Fruit fly (Drosophila melanogaster) whole organism, wandering third instar larva: Measurements from ENCODE around the gene Fbw5.

Experiments
- Abd-B ChIP-seq: fragments of >200 bp; optimal IDR thresholded peaks from 2 replicates; lab custom pipeline; 2017; ENCODE audit warnings: missing biosample characterization, missing genetic modification characterization
- CG32264 ChIP-seq: fragments of 200-800 bp; sonication (Bioruptor generic); optimal IDR thresholded peaks from 2 replicates; lab custom pipeline; 2016; ENCODE audit warnings: missing biosample characterization, missing genetic modification characterization
- CG9705 ChIP-seq: fragments of 200-800 bp; sonication (Bioruptor generic); optimal IDR thresholded peaks from 2 replicates; lab custom pipeline; 2018; ENCODE audit warnings: missing biosample characterization, mild to moderate bottlenecking, missing genetic modification characterization
- CrebA ChIP-seq: fragments of 200-800 bp; sonication (Bioruptor generic); optimal IDR thresholded peaks from 2 replicates; lab custom pipeline; 2016; ENCODE audit warnings: missing biosample characterization, mild to moderate bottlenecking, missing genetic modification characterization, borderline replicate concordance
- Dfd ChIP-seq: fragments of >200 bp; optimal IDR thresholded peaks from 2 replicates; lab custom pipeline; 2017; ENCODE audit warnings: missing biosample characterization, missing genetic modification characterization
- Dif ChIP-seq: fragments of 200-275, 200-300 bp; sonication (Bioruptor generic); optimal IDR thresholded peaks from 2 replicates; lab custom pipeline; 2018; ENCODE audit warnings: missing biosample characterization, missing genetic modification characterization; ENCODE audit not compliant: partially characterized antibody
- GATAd ChIP-seq: sonication (Bioruptor generic); optimal IDR thresholded peaks from 2 replicates; lab custom pipeline; 2016; ENCODE audit warnings: missing biosample characterization, missing genetic modification characterization
- HLH106 ChIP-seq: fragments of 200-800 bp; optimal IDR thresholded peaks from 3 replicates; lab custom pipeline; 2019; ENCODE audit warnings: missing biosample characterization, mild to moderate bottlenecking, missing genetic modification characterization, moderate library complexity
- Hnf4 ChIP-seq: fragments of 200-800 bp; sonication (Bioruptor generic); optimal IDR thresholded peaks from 2 replicates; lab custom pipeline; 2016; ENCODE audit warnings: missing biosample characterization, mild to moderate bottlenecking, missing genetic modification characterization
- Hr78 ChIP-seq: fragments of >200 bp; optimal IDR thresholded peaks from 2 replicates; lab custom pipeline; 2017; ENCODE audit warnings: missing biosample characterization, missing genetic modification characterization
- Hr83 ChIP-seq: fragments of 200-300 bp; sonication (Bioruptor generic); optimal IDR thresholded peaks from 2 replicates; lab custom pipeline; 2016; ENCODE audit warnings: missing biosample characterization, mild to moderate bottlenecking, missing genetic modification characterization, moderate library complexity; ENCODE audit not compliant: poor library complexity, severe bottlenecking
- Jra ChIP-seq: sonication (Bioruptor generic); optimal IDR thresholded peaks from 2 replicates; lab custom pipeline; 2016; ENCODE audit warnings: missing biosample characterization, missing genetic modification characterization
- Mio ChIP-seq: sonication (Bioruptor generic); optimal IDR thresholded peaks from 2 replicates; lab custom pipeline; 2016; ENCODE audit warnings: missing biosample characterization, missing genetic modification characterization
- Myc ChIP-seq: fragments of >200 bp; optimal IDR thresholded peaks from 2 replicates; lab custom pipeline; 2017
- N ChIP-seq: fragments of >200 bp; optimal IDR thresholded peaks from 2 replicates; lab custom pipeline; 2018; ENCODE audit warnings: missing biosample characterization, missing external identifiers, missing genetic modification characterization
- OdsH ChIP-seq: fragments of 200-800 bp; sonication (Bioruptor generic); optimal IDR thresholded peaks from 2 replicates; lab custom pipeline; 2016; ENCODE audit warnings: missing biosample characterization, mild to moderate bottlenecking, missing genetic modification characterization
- Rel ChIP-seq, 2 experiments: fragments of 200-800 bp; sonication (Bioruptor generic) in 1 of 2; optimal IDR thresholded peaks; 2 replicates in 1 of 2; 3 replicates in 1 of 2; lab custom pipeline; 2016 to 2019; ENCODE audit warnings: mild to moderate bottlenecking in 2 of 2, missing biosample characterization in 2 of 2, missing genetic modification characterization in 2 of 2, moderate library complexity in 1 of 2
- Sp1 ChIP-seq: fragments of 200-800 bp; sonication (Bioruptor generic); optimal IDR thresholded peaks from 3 replicates; lab custom pipeline; 2019; ENCODE audit warnings: missing biosample characterization, mild to moderate bottlenecking, missing genetic modification characterization, moderate library complexity
- Vsx2 ChIP-seq: fragments of 200-300, 225-300 bp; sonication (Bioruptor generic); optimal IDR thresholded peaks from 2 replicates; lab custom pipeline; 2018; ENCODE audit warnings: missing biosample characterization, missing genetic modification characterization; ENCODE audit not compliant: partially characterized antibody
- br ChIP-seq: fragments of 200-800 bp; sonication (Bioruptor generic); optimal IDR thresholded peaks from 2 replicates; lab custom pipeline; 2016; ENCODE audit warnings: missing biosample characterization, missing genetic modification characterization
- brk ChIP-seq: fragments of 200-800 bp; sonication (Bioruptor generic); optimal IDR thresholded peaks from 2 replicates; lab custom pipeline; 2016; ENCODE audit warnings: missing biosample characterization, mild to moderate bottlenecking, missing genetic modification characterization
- dl ChIP-seq, 2 experiments: fragments of 175-275, 200-275 bp in 1 of 2; fragments of 200-275 bp in 1 of 2; sonication (Bioruptor generic); optimal IDR thresholded peaks; lab custom pipeline; 2018; ENCODE audit warnings: mild to moderate bottlenecking in 2 of 2, missing biosample characterization in 2 of 2, missing genetic modification characterization in 2 of 2, moderate library complexity in 2 of 2; ENCODE audit not compliant: partially characterized antibody in 2 of 2, insufficient read depth in 1 of 2
- dmrt93B ChIP-seq: fragments of 200-800 bp; sonication (Bioruptor generic); optimal IDR thresholded peaks from 2 replicates; lab custom pipeline; 2018; ENCODE audit warnings: missing biosample characterization, mild to moderate bottlenecking, missing genetic modification characterization
- dsf ChIP-seq: sonication (Bioruptor generic); optimal IDR thresholded peaks from 2 replicates; lab custom pipeline; 2016; ENCODE audit warnings: missing biosample characterization, missing genetic modification characterization, borderline replicate concordance
- ey ChIP-seq: fragments of 200-800 bp; sonication (Bioruptor generic); optimal IDR thresholded peaks from 2 replicates; lab custom pipeline; 2016; ENCODE audit warnings: missing biosample characterization, missing genetic modification characterization
- foxo ChIP-seq, 2 experiments: fragments of 200-800 bp; sonication (Bioruptor generic); optimal IDR thresholded peaks; 2 replicates in 1 of 2; 3 replicates in 1 of 2; lab custom pipeline; 2016 to 2017; ENCODE audit warnings: missing biosample characterization in 2 of 2, missing genetic modification characterization in 2 of 2
- fru ChIP-seq: fragments of 200-800 bp; sonication (Bioruptor generic); optimal IDR thresholded peaks from 3 replicates; lab custom pipeline; 2016; ENCODE audit warnings: missing biosample characterization, mild to moderate bottlenecking, missing genetic modification characterization
- h ChIP-seq: fragments of 200-800 bp; sonication (Bioruptor generic); optimal IDR thresholded peaks from 3 replicates; lab custom pipeline; 2016; ENCODE audit warnings: missing biosample characterization, mild to moderate bottlenecking, missing genetic modification characterization
- jim ChIP-seq: fragments of 175-275, 200-325 bp; sonication (Bioruptor generic); optimal IDR thresholded peaks from 2 replicates; lab custom pipeline; 2016; ENCODE audit warnings: missing biosample characterization, mild to moderate bottlenecking, missing genetic modification characterization
- lola ChIP-seq: fragments of >200 bp; optimal IDR thresholded peaks from 2 replicates; lab custom pipeline; 2017; ENCODE audit warnings: missing biosample characterization, missing genetic modification characterization
- pan ChIP-seq: fragments of >200 bp; optimal IDR thresholded peaks from 2 replicates; lab custom pipeline; 2017
- psq ChIP-seq: fragments of 200-800 bp; sonication (Bioruptor generic); optimal IDR thresholded peaks from 3 replicates; lab custom pipeline; 2017; ENCODE audit warnings: missing biosample characterization, mild to moderate bottlenecking, missing genetic modification characterization, moderate library complexity
- rgr ChIP-seq: fragments of 200-800 bp; sonication (Bioruptor generic); optimal IDR thresholded peaks from 3 replicates; lab custom pipeline; 2016; ENCODE audit warnings: missing biosample characterization, mild to moderate bottlenecking, missing genetic modification characterization
- sage ChIP-seq: fragments of 200-800 bp; sonication (Bioruptor generic); optimal IDR thresholded peaks from 2 replicates; lab custom pipeline; 2016; ENCODE audit warnings: missing biosample characterization, mild to moderate bottlenecking, missing genetic modification characterization
- sv ChIP-seq: fragments of 200-800 bp; sonication (Bioruptor generic); optimal IDR thresholded peaks from 3 replicates; lab custom pipeline; 2016; ENCODE audit warnings: missing biosample characterization, missing genetic modification characterization
- tai ChIP-seq: sonication (Bioruptor generic); optimal IDR thresholded peaks from 2 replicates; lab custom pipeline; 2016; ENCODE audit warnings: missing biosample characterization, missing genetic modification characterization
- usp ChIP-seq: fragments of >200 bp; optimal IDR thresholded peaks from 2 replicates; lab custom pipeline; 2017; ENCODE audit warnings: missing biosample characterization, missing genetic modification characterization
- woc ChIP-seq: sonication (Bioruptor generic); optimal IDR thresholded peaks from 2 replicates; lab custom pipeline; 2016; ENCODE audit warnings: missing biosample characterization, mild to moderate bottlenecking, missing genetic modification characterization

The Fbw5 gene

dm6 chr2L:6022793-6023192 lies 43.0 kb downstream of the Fbw5 start:
- no peak for TF ChIP-seq CrebA (GFP tag; lab: Kevin White, UChicago)
- no peak for TF ChIP-seq Dif
- TF ChIP-seq pan = no peak
- no peak for TF ChIP-seq Myc (lab: Kevin White, UChicago)
- no peak for TF ChIP-seq N (GFP tag; lab: Kevin White, UChicago)
- no peak for TF ChIP-seq dsf (GFP tag; lab: Kevin White, UChicago)
- TF ChIP-seq CG32264 (GFP tag; lab: Kevin White, UChicago) = no peak
- TF ChIP-seq jim = no peak
- TF ChIP-seq OdsH = peak; percentile 25
- TF ChIP-seq Mio (GFP tag; lab: Kevin White, UChicago) = no peak
- peak; percentile 73 for TF ChIP-seq dmrt93B (GFP tag; lab: Kevin White, UChicago)
- TF ChIP-seq Rel (GFP tag; optimal IDR thresholded peaks at IDR 0.05; lab: Kevin White, UChicago) = no peak
- no peak for TF ChIP-seq Rel (tag; optimal IDR thresholded peaks at IDR 0.05; lab: Kevin White, UChicago)
- peak; percentile 72 for TF ChIP-seq fru (GFP tag; lab: Kevin White, UChicago)
- TF ChIP-seq br (GFP tag; lab: Kevin White, UChicago) = no peak
- no peak for TF ChIP-seq lola (GFP tag; lab: Kevin White, UChicago)
- peak; percentile 58 for TF ChIP-seq psq (GFP tag; lab: Kevin White, UChicago)
- TF ChIP-seq Hr83 (GFP tag; lab: Kevin White, UChicago) = no peak
- TF ChIP-seq ey (GFP tag; lab: Kevin White, UChicago) = peak; percentile 10
- no peak for TF ChIP-seq Jra (GFP tag; lab: Kevin White, UChicago)
- TF ChIP-seq tai (GFP tag; lab: Kevin White, UChicago) = no peak
- peak; percentile 81 for TF ChIP-seq HLH106 (tag; lab: Kevin White, UChicago)
- TF ChIP-seq woc (GFP tag; lab: Kevin White, UChicago) = no peak
- no peak for TF ChIP-seq brk (GFP tag; lab: Kevin White, UChicago)
- no peak for TF ChIP-seq sv (GFP tag; lab: Kevin White, UChicago)
- peak; percentile 63 for TF ChIP-seq CG9705 (GFP tag; lab: Kevin White, UChicago)
- peak; percentile 57 for TF ChIP-seq rgr
- TF ChIP-seq h = peak; percentile 74
- no peak for TF ChIP-seq Vsx2 (GFP tag; lab: Kevin White, UChicago)
- TF ChIP-seq Dfd = no peak
- no peak for TF ChIP-seq Hr78 (GFP tag; lab: Kevin White, UChicago)
- no peak for TF ChIP-seq Abd-B
- no peak for TF ChIP-seq dl (GFP tag; optimal IDR thresholded peaks at IDR 0.05; lab: Kevin White, UChicago; ENCODE audit: insufficient read depth in 1 of 2, partially characterized antibody in 2 of 2)
- TF ChIP-seq foxo (GFP tag; optimal IDR thresholded peaks at IDR 0.05; lab: Kevin White, UChicago) = peak in 1 of 2 experiments; percentile 83
- TF ChIP-seq Sp1 (GFP tag; lab: Kevin White, UChicago) = peak; percentile 55
- TF ChIP-seq GATAd (GFP tag; lab: Kevin White, UChicago) = no peak
- no peak for TF ChIP-seq usp
- peak; percentile 15 for TF ChIP-seq sage (GFP tag; lab: Kevin White, UChicago)
- no peak for TF ChIP-seq Hnf4 (GFP tag; lab: Kevin White, UChicago)
- TF ChIP-seq, all 38 proteins: peak for 12

dm6 chr2L:6020535-6020934 lies 45.2 kb downstream of the Fbw5 start, which contains the start of gene CG13996:
TSS of gene CG13996 (plus strand) at chr2L:6020835.
- TF ChIP-seq ey (GFP tag; lab: Kevin White, UChicago) (no peak), Hnf4 (GFP tag; lab: Kevin White, UChicago) (no peak), Sp1 (GFP tag; lab: Kevin White, UChicago) (no peak), Mio (GFP tag; lab: Kevin White, UChicago) (no peak), dsf (GFP tag; lab: Kevin White, UChicago) (no peak), CG9705 (GFP tag; lab: Kevin White, UChicago) (no peak), rgr (no peak)
